Worm (Caenorhabditis elegans): ENCODE results near the gene F56D6.21.

F56D6.21 gene

DNA sequence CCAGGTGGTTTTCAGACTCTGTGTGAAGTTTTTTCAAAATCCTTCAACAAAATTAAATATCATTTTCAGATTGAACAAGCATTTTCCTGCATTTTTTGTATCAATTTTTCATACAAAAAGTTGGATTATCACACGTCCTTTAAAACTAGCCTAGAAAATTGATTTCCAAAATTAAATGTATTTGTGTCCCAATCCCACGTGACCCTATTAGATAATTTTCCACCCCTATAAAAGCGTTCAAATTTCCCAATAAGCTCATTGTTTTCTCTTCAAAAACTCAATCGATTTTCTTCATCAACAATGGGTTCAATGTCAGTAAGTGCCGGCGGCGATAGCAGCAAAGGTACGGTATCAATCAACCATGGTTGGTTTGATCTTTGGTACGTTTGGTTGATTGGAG, 9.7 kb downstream of the F56D6.21 start, which contains the start of gene F56D6.19:
Gene F56D6.19 (plus strand): TSS at position 301 of the 400 bp plus-strand sequence.
- TF ChIP-seq lsl-1 (GFP tag; optimal IDR thresholded peaks at IDR 0.05) (no peak), Y56A3A.18 (GFP tag; IDR thresholded peaks at IDR 0.05) (no peak), lin-26 (GFP tag; IDR thresholded peaks at IDR 0.05) (no peak), B0336.3 (GFP tag; IDR thresholded peaks at IDR 0.05) (no peak), egl-44 (GFP tag; IDR thresholded peaks at IDR 0.05) (no peak), Y53F4B.3 (GFP tag; IDR thresholded peaks at IDR 0.05) (no peak), nhr-120 (GFP tag; IDR thresholded peaks at IDR 0.05) (no peak), sptf-2 (GFP tag; optimal IDR thresholded peaks at IDR 0.05) (no peak), Y53G8AR.9 (GFP tag; conservative IDR thresholded peaks at IDR 0.05) (no peak), Y79H2A.3 (GFP tag; conservative IDR thresholded peaks at IDR 0.05) (no peak), chd-7 (tag; optimal IDR thresholded peaks at IDR 0.05) (no peak), madf-3 (GFP tag; IDR thresholded peaks at IDR 0.05) (no peak)

DNA sequence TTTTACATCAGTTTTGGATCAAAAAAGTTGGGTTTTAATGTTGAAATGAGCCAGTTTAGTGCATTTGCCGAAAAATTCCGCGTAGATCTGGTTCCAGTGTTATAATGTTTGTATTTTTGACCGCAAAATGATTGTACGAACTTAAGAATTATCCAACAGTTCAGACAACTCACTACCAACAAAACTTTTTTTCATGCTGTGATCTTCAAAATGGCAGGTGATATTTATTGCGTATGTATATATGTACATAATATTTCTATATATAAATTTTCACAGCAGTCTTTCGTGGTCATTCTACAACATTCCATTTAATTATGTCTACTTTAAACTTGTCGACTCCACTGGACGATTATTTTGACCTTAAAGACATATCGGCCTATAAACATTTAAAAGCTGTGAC, 10.6 kb downstream of the F56D6.21 start, which contains the start of gene srz-20:
Gene srz-20 (plus strand): TSS at position 301 of the 400 bp plus-strand sequence.
- TF ChIP-seq ceh-79 (tag; optimal IDR thresholded peaks at IDR 0.05): no peak
- TF ChIP-seq C17E4.6 (GFP tag; IDR thresholded peaks at IDR 0.05): no peak
- TF ChIP-seq cebp-1 (GFP tag; IDR thresholded peaks at IDR 0.05): no peak
- no peak for TF ChIP-seq cebp-1 (tag; optimal IDR thresholded peaks at IDR 0.05)
- no peak for TF ChIP-seq ztf-28 (GFP tag; IDR thresholded peaks at IDR 0.05)
- TF ChIP-seq ceh-100 (GFP tag; IDR thresholded peaks at IDR 0.05): no peak
- TF ChIP-seq F37B4.10 (GFP tag; IDR thresholded peaks at IDR 0.05): no peak
- TF ChIP-seq dpff-1 (tag; optimal IDR thresholded peaks at IDR 0.05): no peak
- TF ChIP-seq ztf-6 (GFP tag; IDR thresholded peaks at IDR 0.05): no peak
- TF ChIP-seq ama-1 (optimal IDR thresholded peaks at IDR 0.05): no peak
- no peak for TF ChIP-seq ama-1 (GFP tag; optimal IDR thresholded peaks at IDR 0.05)
- TF ChIP-seq Y56A3A.18 (GFP tag; IDR thresholded peaks at IDR 0.05): no peak
- TF ChIP-seq snpc-3.4 (tag; optimal IDR thresholded peaks at IDR 0.05): no peak
- no peak for TF ChIP-seq B0019.2 (GFP tag; conservative IDR thresholded peaks at IDR 0.05)

- TF ChIP-seq ceh-27 (GFP tag; optimal IDR thresholded peaks at IDR 0.05) (no peak), C06A6.2 (GFP tag; conservative IDR thresholded peaks at IDR 0.05) (no peak), nhr-90 (tag; optimal IDR thresholded peaks at IDR 0.05) (no peak), snpc-4 (GFP tag; optimal IDR thresholded peaks at IDR 0.05) (no peak), snpc-4 (tag; optimal IDR thresholded peaks at IDR 0.05) (no peak), hmg-1.2 (GFP tag; IDR thresholded peaks at IDR 0.05) (no peak), ceh-100 (GFP tag; IDR thresholded peaks at IDR 0.05) (no peak), die-1 (tag; optimal IDR thresholded peaks at IDR 0.05) (no peak), nhr-179 (tag; optimal IDR thresholded peaks at IDR 0.05) (no peak), pha-4 (tag; optimal IDR thresholded peaks at IDR 0.05) (no peak), F57A8.1 (GFP tag; optimal IDR thresholded peaks at IDR 0.05) (no peak), ceh-91 (GFP tag; IDR thresholded peaks at IDR 0.05) (no peak), ets-4 (GFP tag; optimal IDR thresholded peaks at IDR 0.05) (no peak), ztf-3 (GFP tag; optimal IDR thresholded peaks at IDR 0.05) (no peak)
Observed at ce11 chrIV:3917405-3917804, 12.7 kb downstream of the F56D6.21 start, which contains the start of gene F56D6.14. Gene F56D6.14, plus strand, starts transcription at chrIV:3917705.
